Fruit fly (Drosophila melanogaster): ENCODE results near the gene Cpr65Ax2.
A peak's percentile ranks its signal among the peaks of the same experiment; 100 is the strongest.

The Cpr65Ax2 gene

dm6 chr3L:6136691-6137090, 14.0 kb downstream of the Cpr65Ax2 start, which contains the start of gene Lcp65Af:
Gene Lcp65Af, minus strand, starts transcription at chr3L:6136791.
- no peak for TF ChIP-seq CTCF (optimal IDR thresholded peaks at IDR 0.05)
- no peak for TF ChIP-seq CG8478 (optimal IDR thresholded peaks at IDR 0.05)

- TF ChIP-seq CG8478 (optimal IDR thresholded peaks at IDR 0.05) (no peak), CTCF (optimal IDR thresholded peaks at IDR 0.05) (no peak)
These were observed 15.5 kb downstream of the Cpr65Ax2 start, which contains the start of gene Lcp65Ag1 for dm6 chr3L:6135174-6135573. Gene Lcp65Ag1, minus strand, starts transcription at chr3L:6135274.

dm6 chr3L:6133546-6133945, 17.1 kb downstream of the Cpr65Ax2 start, which contains the start of gene Lcp65Ag2:
Gene Lcp65Ag2, minus strand, starts transcription at chr3L:6133593.
- TF ChIP-seq CG8478 (optimal IDR thresholded peaks at IDR 0.05) (no peak), CTCF (optimal IDR thresholded peaks at IDR 0.05) (no peak)

- TF ChIP-seq CG8478 (optimal IDR thresholded peaks at IDR 0.05) (no peak), CTCF (optimal IDR thresholded peaks at IDR 0.05) (no peak)
These were observed 18.6 kb downstream of the Cpr65Ax2 start, which contains the start of gene Cpr65Au for dm6 chr3L:6132009-6132408. Gene Cpr65Au, minus strand, starts transcription at chr3L:6132109.

dm6 chr3L:6130944-6131343, 19.7 kb downstream of the Cpr65Ax2 start, which contains the start of gene Lcp65Ag3:
Gene Lcp65Ag3, minus strand, starts transcription at chr3L:6130989.
- TF ChIP-seq CTCF (optimal IDR thresholded peaks at IDR 0.05) (no peak), CG8478 (optimal IDR thresholded peaks at IDR 0.05) (no peak)

- TF ChIP-seq CTCF (optimal IDR thresholded peaks at IDR 0.05) (no peak), CG8478 (optimal IDR thresholded peaks at IDR 0.05) (no peak)
These were observed 21.1 kb downstream of the Cpr65Ax2 start for dm6 chr3L:6129591-6129990.

- no peak for TF ChIP-seq CTCF (optimal IDR thresholded peaks at IDR 0.05)
- TF ChIP-seq CG8478 (optimal IDR thresholded peaks at IDR 0.05) = no peak
These were observed 25.3 kb downstream of the Cpr65Ax2 start for dm6 chr3L:6125409-6125689.

- peak; percentile 91 to 94 for TF ChIP-seq CTCF (optimal IDR thresholded peaks at IDR 0.05)
- no peak for TF ChIP-seq CG8478 (optimal IDR thresholded peaks at IDR 0.05)
These were observed 25.8 kb downstream of the Cpr65Ax2 start for dm6 chr3L:6124616-6125408.

- TF ChIP-seq CTCF (optimal IDR thresholded peaks at IDR 0.05) = no peak
- TF ChIP-seq CG8478 (optimal IDR thresholded peaks at IDR 0.05) = no peak
These were observed 33.8 kb downstream of the Cpr65Ax2 start for dm6 chr3L:6116881-6117280.

- TF ChIP-seq CG8478 (optimal IDR thresholded peaks at IDR 0.05) = no peak
These were observed 35.2 kb downstream of the Cpr65Ax2 start for dm6 chr3L:6115505-6115904.

- no peak for TF ChIP-seq CTCF (optimal IDR thresholded peaks at IDR 0.05)
- TF ChIP-seq CG8478 (optimal IDR thresholded peaks at IDR 0.05) = no peak
These were observed 39.2 kb downstream of the Cpr65Ax2 start for dm6 chr3L:6111458-6111857.

dm6 chr3L:6110673-6111449, 39.8 kb downstream of the Cpr65Ax2 start:
- no peak for TF ChIP-seq CTCF (optimal IDR thresholded peaks at IDR 0.05)
- TF ChIP-seq CG8478 (optimal IDR thresholded peaks at IDR 0.05) = no peak

dm6 chr3L:6108264-6109060, 42.2 kb downstream of the Cpr65Ax2 start:
- no peak for TF ChIP-seq CTCF (optimal IDR thresholded peaks at IDR 0.05)
- TF ChIP-seq CG8478 (optimal IDR thresholded peaks at IDR 0.05) = no peak

dm6 chr3L:6106717-6107116, 43.9 kb downstream of the Cpr65Ax2 start:
- TF ChIP-seq CTCF (optimal IDR thresholded peaks at IDR 0.05) (no peak), CG8478 (optimal IDR thresholded peaks at IDR 0.05) (no peak)

dm6 chr3L:6105435-6105834, 45.2 kb downstream of the Cpr65Ax2 start:
- TF ChIP-seq CG8478 (optimal IDR thresholded peaks at IDR 0.05) (no peak), CTCF (optimal IDR thresholded peaks at IDR 0.05) (no peak)

All from S2 (cell line).